Fruit fly (Drosophila melanogaster) ovary, adult (tissue): ENCODE measurements around the gene Roc1a.
"Not testable (repeated sequence)": the region's sequence is repeated elsewhere in the genome, so short reads cannot be mapped to it uniquely, and the experiment has no call there.

ENCODE experiments used
- CG17801 ChIP-seq: fragments of 200-800 bp; optimal IDR thresholded peaks from 2 replicates; lab custom pipeline; 2019; ENCODE audit warnings: missing biosample characterization, mild to moderate bottlenecking, missing genetic modification characterization, moderate library complexity; ENCODE audit not compliant: partially characterized antibody

The Roc1a gene

dm6 chrX:636606-637530 is 10.2 kb upstream of the Roc1a start:
- no peak for TF ChIP-seq CG17801 (GFP tag; lab: Kevin White, UChicago)

DNA sequence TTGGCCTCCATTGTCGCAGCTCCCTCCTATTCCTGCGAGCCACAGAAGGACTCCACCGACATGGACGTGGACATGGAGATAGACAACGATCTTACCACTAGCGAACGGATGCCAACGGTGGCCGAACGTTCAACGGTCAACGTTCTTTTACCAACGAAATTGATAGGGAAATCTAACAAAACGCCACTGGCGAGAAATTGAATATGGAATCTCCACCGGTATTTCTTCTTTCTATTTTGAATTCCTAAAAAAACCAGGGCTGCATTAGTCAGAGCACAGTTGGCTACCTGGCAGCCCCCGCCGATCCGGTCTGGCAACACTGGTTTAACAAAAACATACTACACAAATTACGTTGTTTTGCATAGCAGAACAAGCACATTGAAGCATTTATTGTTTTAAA is 2.6 kb upstream of the Roc1a start, which contains the start of gene CG13367:
Gene CG13367 (plus strand): TSS at position 301 of the 400 bp plus-strand sequence.
- not testable (repeated sequence) for TF ChIP-seq CG17801 (GFP tag; lab: Kevin White, UChicago)

- no peak for TF ChIP-seq CG17801 (GFP tag; lab: Kevin White, UChicago)
Observed at dm6 chrX:646395-647009, 602 bp upstream of the Roc1a start.

dm6 chrX:654221-654620 is 7.1 kb downstream of the Roc1a start:
- TF ChIP-seq CG17801 (GFP tag; lab: Kevin White, UChicago) = no peak

dm6 chrX:654949-655348 is 7.8 kb downstream of the Roc1a start:
- peak; percentile 97 for TF ChIP-seq CG17801 (GFP tag; lab: Kevin White, UChicago)

- peak; percentile 16 for TF ChIP-seq CG17801 (GFP tag; lab: Kevin White, UChicago)
Observed at dm6 chrX:655492-656379, 8.6 kb downstream of the Roc1a start, which contains the start of the genes Hmt4-20 and SkpA. Gene Hmt4-20 (minus strand): TSS chrX:656033. Gene SkpA (plus strand): TSS chrX:656114.

DNA sequence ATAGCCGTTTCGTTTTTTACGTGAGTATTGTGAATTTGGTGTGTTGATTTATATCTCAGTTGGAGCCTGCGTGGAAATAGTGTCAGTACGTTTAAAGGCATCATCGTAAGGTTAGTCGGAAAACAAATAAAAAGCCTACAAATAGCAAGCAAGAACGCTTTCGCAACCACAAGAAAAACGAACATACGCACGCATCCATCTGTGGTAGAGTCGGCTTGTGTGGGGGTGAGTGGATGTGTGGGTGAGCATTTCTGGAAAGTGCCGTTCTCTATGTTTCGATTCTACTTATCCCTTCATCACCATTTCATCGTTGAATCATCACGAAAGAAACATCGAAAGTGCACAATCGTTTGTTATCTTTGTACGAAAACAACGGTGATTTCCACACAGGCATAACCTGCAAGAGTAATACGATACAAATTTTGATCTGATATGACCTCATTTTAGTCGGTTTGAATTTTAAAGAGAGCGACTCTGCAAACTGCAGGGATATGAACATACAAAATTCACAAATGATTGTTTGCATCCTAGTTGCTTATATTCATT is 9.3 kb downstream of the Roc1a start:
- peak; percentile 10 for TF ChIP-seq CG17801 (GFP tag; lab: Kevin White, UChicago)

- peak; percentile 45 for TF ChIP-seq CG17801 (GFP tag; lab: Kevin White, UChicago)
Observed at dm6 chrX:658021-658420, 10.9 kb downstream of the Roc1a start.

DNA sequence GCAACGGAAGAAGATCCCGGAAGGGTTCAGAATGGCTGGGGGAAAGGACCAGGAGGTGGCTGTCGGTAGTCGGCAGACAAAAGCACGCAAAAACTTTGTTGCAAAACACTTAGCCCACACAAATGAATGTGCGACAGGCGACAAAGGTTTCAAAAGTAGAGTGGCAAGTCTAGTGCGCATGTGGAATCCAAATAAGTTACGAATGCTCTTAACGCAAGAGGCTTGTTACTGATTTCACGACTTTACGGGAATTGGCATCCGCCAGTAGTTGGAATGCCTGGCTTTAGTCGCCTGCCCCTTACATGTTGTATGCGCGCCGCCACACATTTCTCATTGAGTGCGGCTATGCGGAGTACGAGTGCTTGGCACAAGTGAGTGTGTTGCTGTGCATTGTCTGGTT is 31.4 kb downstream of the Roc1a start:
- TF ChIP-seq CG17801 (GFP tag; lab: Kevin White, UChicago) = no peak

dm6 chrX:686437-686972 is 39.4 kb downstream of the Roc1a start, which contains the start of gene sdk:
Gene sdk (plus strand): TSS chrX:686834.
- peak; percentile 88 for TF ChIP-seq CG17801 (GFP tag; lab: Kevin White, UChicago)

DNA sequence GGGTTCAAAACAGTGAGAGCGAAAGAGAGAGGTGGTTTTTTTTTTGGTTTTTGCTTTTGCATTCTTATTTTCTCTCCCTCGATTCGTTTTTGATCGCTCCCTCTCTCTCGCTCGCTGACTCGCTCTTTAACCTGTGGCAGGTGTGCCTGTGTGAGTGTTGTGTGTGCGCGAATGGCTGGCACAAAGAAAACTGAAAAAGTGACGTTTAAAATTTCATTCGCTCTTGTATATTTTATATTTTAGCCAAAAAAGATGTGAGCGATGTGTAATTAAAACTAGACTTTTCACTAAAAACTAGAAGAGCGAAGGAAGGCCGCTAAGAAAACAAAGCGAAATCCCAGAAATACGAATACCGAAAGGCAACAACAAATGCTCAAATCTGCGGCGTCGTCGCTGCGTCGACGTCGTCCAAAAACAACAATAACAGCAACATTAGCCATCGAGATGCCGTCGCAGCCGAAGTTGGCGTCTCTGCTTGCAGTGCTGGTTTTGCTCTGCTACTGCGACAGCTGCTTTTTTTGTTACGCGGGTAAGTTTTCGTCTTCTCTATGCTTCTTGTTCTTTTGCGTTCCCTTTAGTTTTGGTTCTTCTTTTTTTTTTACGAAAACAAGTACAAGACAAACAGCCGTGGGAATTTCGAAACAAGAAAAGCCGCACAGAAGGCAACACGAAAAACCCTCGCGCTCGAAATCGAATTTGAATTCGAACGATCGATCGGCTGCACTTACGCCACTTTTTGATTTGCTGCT is 40.4 kb downstream of the Roc1a start:
- TF ChIP-seq CG17801 (GFP tag; lab: Kevin White, UChicago) = no peak

dm6 chrX:692811-693764 is 46.0 kb downstream of the Roc1a start:
- TF ChIP-seq CG17801 (GFP tag; lab: Kevin White, UChicago) = no peak
